Fruit fly (Drosophila melanogaster): Measurements from ENCODE around the gene dnt.

The dnt gene

DNA sequence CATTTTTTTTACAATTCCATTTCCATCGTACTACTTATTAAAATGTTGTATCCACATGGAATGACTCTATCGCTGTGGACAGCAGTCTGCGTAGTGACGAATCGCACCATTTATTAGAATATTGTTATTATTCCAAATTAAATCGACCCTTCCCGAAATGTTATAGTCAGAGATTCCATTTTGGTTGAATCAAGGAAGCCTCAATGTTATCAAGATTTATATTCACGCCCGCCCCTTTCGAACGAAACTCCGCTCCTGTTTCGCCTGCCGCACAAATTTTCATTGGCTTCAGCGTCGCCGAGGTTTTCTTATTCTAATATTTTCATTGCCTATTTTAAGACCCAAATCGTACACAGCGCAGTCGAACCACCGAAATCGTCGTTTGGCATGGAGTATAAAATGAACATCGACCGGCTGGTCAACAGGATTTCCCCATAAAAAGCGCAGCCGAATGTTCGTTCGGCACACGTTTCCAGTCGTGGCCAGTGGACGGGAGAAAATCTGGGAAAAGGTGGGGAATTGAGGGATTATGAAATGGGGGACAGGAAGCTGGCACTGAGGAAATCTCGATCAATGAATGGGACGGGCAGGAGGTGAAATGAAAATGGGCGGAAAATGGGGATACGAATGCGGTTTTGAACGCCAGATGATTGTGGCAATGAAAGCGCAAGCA lies 42.8 kb upstream of the dnt start (continued):
- TF ChIP-seq CG17186 (GFP tag; optimal IDR thresholded peaks at IDR 0.05): no peak
- no peak for TF ChIP-seq Myb (GFP tag; optimal IDR thresholded peaks at IDR 0.05)
- no peak for TF ChIP-seq D (optimal IDR thresholded peaks at IDR 0.05)
- no peak for TF ChIP-seq D (GFP tag; optimal IDR thresholded peaks at IDR 0.05)
- TF ChIP-seq grau (tag; optimal IDR thresholded peaks at IDR 0.05): no peak
- TF ChIP-seq slbo (GFP tag; IDR thresholded peaks at IDR 0.05): peak; percentile 52; the same call in 1 of the 2 replicates
- no peak for TF ChIP-seq CG17802 (tag; optimal IDR thresholded peaks at IDR 0.05)
- TF ChIP-seq Rfx (GFP tag; IDR thresholded peaks at IDR 0.05): 0 out of 2 replicates have a peak, but pooled peaks have one; percentile 29
- no peak for TF ChIP-seq kah (GFP tag; optimal IDR thresholded peaks at IDR 0.05)
- TF ChIP-seq CG10274 (GFP tag; optimal IDR thresholded peaks at IDR 0.05): no peak
- TF ChIP-seq mam (GFP tag; optimal IDR thresholded peaks at IDR 0.05): no peak
- TF ChIP-seq gro (GFP tag; optimal IDR thresholded peaks at IDR 0.05): no peak
- peak; percentile 37 for TF ChIP-seq Med (GFP tag)
- no peak for TF ChIP-seq CG2116 (GFP tag; optimal IDR thresholded peaks at IDR 0.05)

DNA sequence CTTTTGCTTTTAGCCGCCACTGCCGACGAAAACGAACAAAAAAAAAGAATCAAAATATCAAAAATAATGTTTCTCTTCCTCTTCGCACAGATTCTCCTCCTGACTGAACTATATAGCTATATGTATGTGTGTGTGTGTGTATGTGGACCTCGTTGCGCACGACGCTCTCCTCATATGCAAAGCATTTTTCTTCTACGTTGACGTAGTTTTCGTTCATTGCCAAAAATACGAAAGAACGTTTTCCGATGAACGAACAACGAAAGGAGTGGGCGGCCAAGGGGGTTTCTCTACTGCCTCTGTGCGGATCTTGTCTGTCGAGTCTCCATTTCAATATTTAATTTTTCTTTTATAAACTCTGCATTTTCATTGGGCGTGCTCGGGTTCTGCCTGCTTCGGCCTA lies 41.8 kb upstream of the dnt start:
- TF ChIP-seq ranshi (GFP tag; IDR thresholded peaks at IDR 0.05) (no peak), CG12769 (tag; optimal IDR thresholded peaks at IDR 0.05) (peak; percentile 17), crol (GFP tag; IDR thresholded peaks at IDR 0.05) (peak; percentile 42), hb (GFP tag; IDR thresholded peaks at IDR 0.05; ENCODE audit: partially characterized antibody) (no peak), Optix (GFP tag; IDR thresholded peaks at IDR 0.05) (no peak), CG10543 (GFP tag; optimal IDR thresholded peaks at IDR 0.05) (peak; percentile 74), sr (GFP tag; IDR thresholded peaks at IDR 0.05) (peak; percentile 86), sd (tag; optimal IDR thresholded peaks at IDR 0.05) (peak; percentile 35), MTF-1 (GFP tag; optimal IDR thresholded peaks at IDR 0.05; ENCODE audit: borderline replicate concordance) (peak; percentile 93), knrl (GFP tag; IDR thresholded peaks at IDR 0.05; ENCODE audit: partially characterized antibody) (no peak), CG4404 (GFP tag; IDR thresholded peaks at IDR 0.05) (no peak), NFAT (GFP tag; IDR thresholded peaks at IDR 0.05) (no peak), Deaf1 (tag; optimal IDR thresholded peaks at IDR 0.05) (peak; percentile 68), abd-A (tag; optimal IDR thresholded peaks at IDR 0.05) (peak; percentile 4), HHEX (GFP tag; optimal IDR thresholded peaks at IDR 0.05) (no peak), cg (GFP tag; optimal IDR thresholded peaks at IDR 0.05) (peak; percentile 4), chinmo (GFP tag; IDR thresholded peaks at IDR 0.05; ENCODE audit: partially characterized antibody) (0 out of 4 replicates have a peak, but pooled peaks have one; percentile 29), ap (GFP tag; IDR thresholded peaks at IDR 0.05) (no peak), CG30431 (GFP tag; optimal IDR thresholded peaks at IDR 0.05) (no peak), CG10654 (GFP tag; optimal IDR thresholded peaks at IDR 0.05) (no peak), Adf1 (GFP tag; IDR thresholded peaks at IDR 0.05) (no peak)

DNA sequence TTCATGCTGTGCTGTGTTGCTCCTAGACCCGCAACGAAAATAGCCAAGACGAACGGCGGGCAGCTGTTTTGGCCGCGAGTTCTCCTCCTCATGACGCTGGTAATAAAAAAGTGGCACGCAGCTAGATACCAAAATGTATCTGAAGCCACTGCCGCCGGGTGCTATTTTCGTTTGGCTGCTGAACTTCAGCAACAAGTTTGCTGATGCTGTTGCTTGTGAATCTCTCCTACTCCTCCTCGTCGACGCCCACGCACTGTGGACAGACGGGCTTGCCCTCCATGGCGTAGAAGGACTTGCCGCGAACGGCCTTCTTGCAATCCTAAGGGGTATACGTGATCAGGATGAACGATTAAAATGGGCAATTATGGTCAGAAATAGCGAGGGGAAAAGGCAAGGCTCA lies 40.4 kb upstream of the dnt start:
- TF ChIP-seq CG4707 (GFP tag; optimal IDR thresholded peaks at IDR 0.05) (no peak), ind (GFP tag; optimal IDR thresholded peaks at IDR 0.05) (no peak), CG13894 (tag; optimal IDR thresholded peaks at IDR 0.05) (no peak), sr (GFP tag; IDR thresholded peaks at IDR 0.05) (peak; percentile 74; the same call in 2 of the 3 replicates), chinmo (GFP tag; IDR thresholded peaks at IDR 0.05; ENCODE audit: partially characterized antibody) (no peak), CG12769 (tag; optimal IDR thresholded peaks at IDR 0.05) (peak; percentile 12), CG11504 (tag; optimal IDR thresholded peaks at IDR 0.05) (peak; percentile 52), Ets65A (GFP tag) (peak; percentile 23), hb (GFP tag; IDR thresholded peaks at IDR 0.05; ENCODE audit: partially characterized antibody) (0 out of 3 replicates have a peak, but pooled peaks have one; percentile 32), salm (tag; optimal IDR thresholded peaks at IDR 0.05) (no peak)

All from whole organism, embryonic.